Fruit fly (Drosophila melanogaster) whole organism, prepupa: Measurements from ENCODE around the gene Sr-CIV.

Experiments
- CG11762 ChIP-seq: fragments of 200-800 bp; sonication (Bioruptor generic); optimal IDR thresholded peaks from 3 replicates; lab custom pipeline; 2016; ENCODE audit warnings: missing biosample characterization, missing genetic modification characterization; ENCODE audit not compliant: insufficient read depth
- Sox102F ChIP-seq: fragments of 200-800 bp; sonication (Bioruptor generic); optimal IDR thresholded peaks from 2 replicates; lab custom pipeline; 2016; ENCODE audit warnings: missing biosample characterization, mild to moderate bottlenecking, missing genetic modification characterization
- pdm3 ChIP-seq: fragments of 200-800 bp; sonication (Bioruptor generic); optimal IDR thresholded peaks from 3 replicates; lab custom pipeline; 2016; ENCODE audit warnings: missing biosample characterization, missing genetic modification characterization
- svp ChIP-seq: fragments of 200-800 bp; sonication (Bioruptor generic); peaks from one replicate; lab custom pipeline; 2016; ENCODE audit warnings: missing biosample characterization, missing genetic modification characterization

DNA sequence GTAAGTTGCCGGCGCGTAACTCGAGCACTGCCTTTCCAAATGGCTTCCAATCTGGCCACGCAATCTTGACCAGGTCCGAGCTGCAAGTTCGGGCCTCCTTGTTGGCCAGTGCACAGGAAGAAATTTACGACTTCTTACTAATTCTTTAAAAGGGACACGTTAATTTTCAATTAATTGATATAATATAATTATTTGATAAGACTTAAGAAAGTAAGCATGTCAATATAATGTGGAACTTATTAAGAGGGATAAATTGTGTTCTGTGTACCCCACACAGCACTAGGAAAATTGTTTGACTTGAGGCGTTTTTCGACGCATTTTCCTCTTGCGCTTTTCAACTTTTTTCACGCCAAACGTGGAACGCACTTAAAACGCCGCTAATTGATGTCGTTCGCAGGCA, 38.4 kb downstream of the Sr-CIV start:
- TF ChIP-seq CG11762 (GFP tag; lab: Kevin White, UChicago) (no peak), pdm3 (GFP tag; lab: Kevin White, UChicago) (no peak), Sox102F (GFP tag; lab: Kevin White, UChicago) (no peak), svp (GFP tag; lab: Kevin White, UChicago) (peak; percentile 10)
